Fruit fly (Drosophila melanogaster) whole organism, embryonic: ENCODE results near the gene Rbp.

Experiments used
- Bgb ChIP-seq: fragments of 200-800 bp; sonication (Bioruptor generic); IDR thresholded peaks from 2 replicates; pipeline ENCODE4 v1.3.6; 2022; ENCODE audit warnings: missing biosample characterization, missing genetic modification characterization; ENCODE audit not compliant: partially characterized antibody
- Blimp-1 ChIP-seq: fragments of 200-800 bp; sonication (Bioruptor generic); optimal IDR thresholded peaks from 3 replicates; lab custom pipeline; 2018; ENCODE audit warnings: missing biosample characterization, missing genetic modification characterization, mild to moderate bottlenecking, moderate library complexity, missing genetic modification reagents
- C15 ChIP-seq: fragments of 200-800 bp; sonication (Bioruptor generic); IDR thresholded peaks from 3 replicates; pipeline ENCODE4 v1.3.6; 2022; ENCODE audit warnings: missing biosample characterization, missing genetic modification characterization
- CG16813 ChIP-seq: fragments of 200-800 bp; sonication (Bioruptor generic); IDR thresholded peaks from 3 replicates; pipeline ENCODE4 v1.3.6; 2022; ENCODE audit warnings: missing biosample characterization, missing genetic modification characterization; ENCODE audit not compliant: partially characterized antibody
- CG17361 ChIP-seq: fragments of 200-800 bp; sonication (Bioruptor generic); IDR thresholded peaks from 3 replicates; pipeline ENCODE4 v1.3.6; 2022; ENCODE audit warnings: missing biosample characterization, missing genetic modification characterization
- CG18262 ChIP-seq: fragments of 200-800 bp; optimal IDR thresholded peaks from 3 replicates; lab custom pipeline; 2019; ENCODE audit warnings: missing biosample characterization, mild to moderate bottlenecking, missing genetic modification characterization, moderate library complexity
- CG1832 ChIP-seq: fragments of 200-800 bp; sonication (Bioruptor generic); optimal IDR thresholded peaks from 2 replicates; lab custom pipeline; 2017; ENCODE audit warnings: missing biosample characterization, mild to moderate bottlenecking, missing genetic modification characterization, inconsistent platforms
- CG18764 ChIP-seq: fragments of 200-800 bp; sonication (Bioruptor generic); optimal IDR thresholded peaks from 3 replicates; lab custom pipeline; 2016; ENCODE audit warnings: missing biosample characterization, missing genetic modification characterization
- CG2202 ChIP-seq: fragments of 200-800 bp; sonication (Bioruptor generic); optimal IDR thresholded peaks from 2 replicates; lab custom pipeline; 2018; ENCODE audit warnings: missing biosample characterization, mild to moderate bottlenecking, missing genetic modification characterization
- CG31441 ChIP-seq: fragments of 200-800 bp; sonication (Bioruptor generic); IDR thresholded peaks from 2 replicates; pipeline ENCODE4 v1.3.6; 2022; ENCODE audit warnings: missing biosample characterization, missing genetic modification characterization
- CG32767 ChIP-seq: fragments of 200-800 bp; sonication (Bioruptor generic); IDR thresholded peaks from 2 replicates; pipeline ENCODE4 v1.3.6; 2022; ENCODE audit warnings: missing biosample characterization, missing genetic modification characterization
- CG3726 ChIP-seq: fragments of 200-800 bp; sonication (Bioruptor generic); IDR thresholded peaks from 3 replicates; pipeline ENCODE4, ENCODE4 v1.3.6; 2022; ENCODE audit warnings: missing biosample characterization, missing genetic modification characterization
- CG4730 ChIP-seq: fragments of 200-800 bp; sonication (Bioruptor generic); IDR thresholded peaks from 2 replicates; pipeline ENCODE4 v1.3.6; 2022; ENCODE audit warnings: missing biosample characterization, missing genetic modification characterization
- CG6765 ChIP-seq: fragments of 200-800 bp; sonication (Bioruptor generic); optimal IDR thresholded peaks from 3 replicates; lab custom pipeline; 2017; ENCODE audit warnings: missing biosample characterization, mild to moderate bottlenecking, missing genetic modification characterization
- CG9215 ChIP-seq: fragments of 200-800 bp; sonication (Bioruptor generic); IDR thresholded peaks from 2 replicates; pipeline ENCODE4 v1.3.6; 2022; ENCODE audit warnings: missing biosample characterization, missing genetic modification characterization
- CG9817 ChIP-seq: fragments of 200-800 bp; sonication (Bioruptor generic); optimal IDR thresholded peaks from 2 replicates; lab custom pipeline; 2018; ENCODE audit warnings: missing biosample characterization, mild to moderate bottlenecking, missing genetic modification characterization, moderate library complexity
- CG9932 ChIP-seq: fragments of 200-800 bp; sonication (Bioruptor generic); IDR thresholded peaks from 2 replicates; pipeline ENCODE4 v1.3.6; 2022; ENCODE audit warnings: missing biosample characterization, missing genetic modification characterization
- E2f1 ChIP-seq: fragments of 200-800 bp; sonication (Bioruptor generic); IDR thresholded peaks from 2 replicates; pipeline ENCODE4 v1.3.6; 2022; ENCODE audit warnings: missing biosample characterization, missing genetic modification characterization
- E2f2 ChIP-seq: fragments of 200-800 bp; sonication (Bioruptor generic); IDR thresholded peaks from 2 replicates; pipeline ENCODE4 v1.3.6; 2022; ENCODE audit warnings: missing biosample characterization, missing genetic modification characterization
- ERR ChIP-seq: fragments of 200-800 bp; sonication (Bioruptor generic); optimal IDR thresholded peaks from 2 replicates; lab custom pipeline; 2016; ENCODE audit warnings: missing biosample characterization, missing genetic modification characterization
- Fer2 ChIP-seq: fragments of 200-800 bp; sonication (Bioruptor generic); optimal IDR thresholded peaks from 2 replicates; lab custom pipeline; 2018; ENCODE audit warnings: missing biosample characterization, mild to moderate bottlenecking, missing genetic modification characterization, moderate library complexity
- HLH4C ChIP-seq: fragments of 200-800 bp; sonication (Bioruptor generic); IDR thresholded peaks from 3 replicates; pipeline ENCODE4 v1.3.6; 2022; ENCODE audit warnings: missing biosample characterization, missing genetic modification characterization; ENCODE audit not compliant: partially characterized antibody
- HLH54F ChIP-seq: fragments of 200-800 bp; sonication (Bioruptor generic); optimal IDR thresholded peaks from 3 replicates; lab custom pipeline; 2016; ENCODE audit warnings: missing biosample characterization, missing genetic modification characterization
- Hr3 ChIP-seq: fragments of 200-800 bp; sonication (Bioruptor generic); optimal IDR thresholded peaks from 3 replicates; lab custom pipeline; 2016; ENCODE audit warnings: missing biosample characterization, missing genetic modification characterization
- Meics ChIP-seq: fragments of 200-800 bp; sonication (Bioruptor generic); optimal IDR thresholded peaks from 2 replicates; lab custom pipeline; 2017; ENCODE audit warnings: missing biosample characterization, mild to moderate bottlenecking, missing genetic modification characterization
- Nf-YB ChIP-seq: fragments of 200-800 bp; sonication (Bioruptor generic); optimal IDR thresholded peaks from 3 replicates; lab custom pipeline; 2019; ENCODE audit warnings: missing biosample characterization, mild to moderate bottlenecking, missing genetic modification characterization, moderate library complexity
- Nf-YC ChIP-seq: fragments of 200-800 bp; optimal IDR thresholded peaks from 3 replicates; lab custom pipeline; 2019; ENCODE audit warnings: missing biosample characterization, mild to moderate bottlenecking, missing genetic modification characterization, moderate library complexity
- Ssrp ChIP-seq: fragments of 200-800 bp; sonication (Bioruptor generic); optimal IDR thresholded peaks from 2 replicates; lab custom pipeline; 2018; ENCODE audit warnings: missing biosample characterization, mild to moderate bottlenecking, missing genetic modification characterization, moderate library complexity
- cg ChIP-seq: fragments of 200-800 bp; sonication (Bioruptor generic); optimal IDR thresholded peaks from 3 replicates; lab custom pipeline; 2019; ENCODE audit warnings: missing biosample characterization, mild to moderate bottlenecking, missing genetic modification characterization, moderate library complexity
- chif ChIP-seq, 2 experiments: fragments of 200-800 bp; sonication (Bioruptor generic); optimal IDR thresholded peaks; 3 replicates each; lab custom pipeline; 2016; ENCODE audit warnings: missing biosample characterization in 2 of 2, missing genetic modification characterization in 2 of 2
- crp ChIP-seq, 2 experiments: fragments of 200-800 bp; sonication (Bioruptor generic); optimal IDR thresholded peaks; 2 replicates in 1 of 2; 3 replicates in 1 of 2; lab custom pipeline; 2017; ENCODE audit warnings: missing biosample characterization in 2 of 2, missing genetic modification characterization in 2 of 2, mild to moderate bottlenecking in 1 of 2, moderate library complexity in 1 of 2
- dimm ChIP-seq: fragments of 200-800 bp; sonication (Bioruptor generic); IDR thresholded peaks from 2 replicates; pipeline ENCODE4 v1.3.6; 2022; ENCODE audit warnings: missing biosample characterization, missing genetic modification characterization
- eyg ChIP-seq: fragments of 200-800 bp; sonication (Bioruptor generic); optimal IDR thresholded peaks from 3 replicates; lab custom pipeline; 2016; ENCODE audit warnings: missing biosample characterization, missing genetic modification characterization
- gce ChIP-seq: fragments of 200-800 bp; sonication (Bioruptor generic); IDR thresholded peaks from 3 replicates; pipeline ENCODE4 v1.3.6; 2022; ENCODE audit warnings: missing biosample characterization, missing genetic modification characterization
- gsb ChIP-seq: fragments of 200-800 bp; sonication (Bioruptor generic); IDR thresholded peaks from 2 replicates; pipeline ENCODE4 v1.3.6; 2022; ENCODE audit warnings: missing biosample characterization, missing genetic modification characterization
- h ChIP-seq: fragments of >200 bp; optimal IDR thresholded peaks from 2 replicates; lab custom pipeline; 2017
- hb ChIP-seq: fragments of 200-800 bp; sonication (Bioruptor generic); IDR thresholded peaks from 3 replicates; pipeline ENCODE4 v1.3.6; 2022; ENCODE audit warnings: missing biosample characterization, missing genetic modification characterization; ENCODE audit not compliant: partially characterized antibody
- hth ChIP-seq: fragments of >200 bp; optimal IDR thresholded peaks from 2 replicates; lab custom pipeline; 2017; ENCODE audit warnings: inconsistent platforms
- ind ChIP-seq: fragments of 200-800 bp; sonication (Bioruptor generic); optimal IDR thresholded peaks from 3 replicates; lab custom pipeline; 2016; ENCODE audit warnings: missing biosample characterization, missing genetic modification characterization
- luna ChIP-seq: fragments of 200-800 bp; sonication (Bioruptor generic); optimal IDR thresholded peaks from 2 replicates; lab custom pipeline; 2016; ENCODE audit warnings: missing biosample characterization, missing genetic modification characterization
- mam ChIP-seq: fragments of 200-800 bp; sonication (Bioruptor generic); optimal IDR thresholded peaks from 3 replicates; lab custom pipeline; 2016; ENCODE audit warnings: missing biosample characterization, missing genetic modification characterization
- mld ChIP-seq: fragments of 200-800 bp; sonication (Bioruptor generic); IDR thresholded peaks from 3 replicates; pipeline ENCODE4 v1.3.6; 2022; ENCODE audit warnings: missing biosample characterization, missing genetic modification characterization; ENCODE audit not compliant: partially characterized antibody
- otp ChIP-seq: fragments of 200-800 bp; sonication (Bioruptor generic); IDR thresholded peaks from 3 replicates; pipeline ENCODE4, ENCODE4 v1.3.6; 2022; ENCODE audit warnings: missing biosample characterization, missing genetic modification characterization
- pan ChIP-seq, 4 experiments: fragments of >200 bp in 3 of 4; fragments of 200-800 bp in 1 of 4; sonication (Bioruptor generic) in 1 of 4; optimal IDR thresholded peaks in 3 of 4; IDR thresholded peaks in 1 of 4; 2 replicates each; pipeline versions ENCODE4 v1.3.6 to Lab custom; 2017 to 2022; ENCODE audit warnings: missing biosample characterization in 2 of 4, missing genetic modification characterization in 2 of 4, mixed read lengths in 1 of 4
- pfk ChIP-seq: fragments of 200-800 bp; sonication (Bioruptor generic); optimal IDR thresholded peaks from 2 replicates; lab custom pipeline; 2018; ENCODE audit warnings: missing biosample characterization, mild to moderate bottlenecking, missing genetic modification characterization, moderate library complexity
- pum ChIP-seq: fragments of 200-800 bp; sonication (Bioruptor generic); optimal IDR thresholded peaks from 2 replicates; lab custom pipeline; 2016; ENCODE audit warnings: missing biosample characterization, missing genetic modification characterization
- row ChIP-seq: fragments of 200-800 bp; sonication (Bioruptor generic); IDR thresholded peaks from 3 replicates; pipeline ENCODE4 v1.3.6; 2022; ENCODE audit warnings: missing biosample characterization, missing genetic modification characterization
- run ChIP-seq: fragments of 200-800 bp; sonication (Bioruptor generic); optimal IDR thresholded peaks from 3 replicates; lab custom pipeline; 2018; ENCODE audit warnings: missing biosample characterization, mild to moderate bottlenecking, missing genetic modification characterization
- tgo ChIP-seq: fragments of 200-800 bp; sonication (Bioruptor generic); IDR thresholded peaks from 3 replicates; pipeline ENCODE4 v1.3.6; 2022; ENCODE audit warnings: missing biosample characterization, missing genetic modification characterization
- unc-4 ChIP-seq: fragments of 200-800 bp; sonication (Bioruptor generic); IDR thresholded peaks from 2 replicates; pipeline ENCODE4 v1.3.6; 2022; ENCODE audit warnings: missing biosample characterization, missing genetic modification characterization; ENCODE audit not compliant: partially characterized antibody

The Rbp gene

dm6 chr3R:15408131-15408731 is 33.8 kb downstream of the Rbp start, which contains the start of gene Atx2 (continued):
- TF ChIP-seq pum (GFP tag; lab: Kevin White, UChicago) (peak; percentile 19), pfk (GFP tag; lab: Kevin White, UChicago) (no peak), mld (GFP tag; lab: Robert Waterston, UW) (peak; percentile 95), Blimp-1 (GFP tag; lab: Kevin White, UChicago) (peak; percentile 17), C15 (GFP tag; lab: Robert Waterston, UW) (no peak), Fer2 (tag; lab: Kevin White, UChicago) (no peak), luna (GFP tag; lab: Kevin White, UChicago) (peak; percentile 31), CG9817 (tag; lab: Kevin White, UChicago) (peak; percentile 28), pan (optimal IDR thresholded peaks at IDR 0.05; lab: Kevin White, UChicago) (no peak), pan (GFP tag; optimal IDR thresholded peaks at IDR 0.05 in 1 of 2, IDR thresholded peaks at IDR 0.05 in 1 of 2) (peak in 1 of 2 experiments; percentile 7), gsb (GFP tag; lab: Robert Waterston, UW) (no peak), h (lab: Kevin White, UChicago) (no peak), ERR (GFP tag; lab: Kevin White, UChicago) (peak; percentile 40), run (tag; lab: Kevin White, UChicago) (no peak), otp (GFP tag; lab: Robert Waterston, UW) (no peak), CG18764 (GFP tag; lab: Kevin White, UChicago) (no peak), cg (no peak), CG31441 (GFP tag; lab: Robert Waterston, UW) (0 out of 2 replicates have a peak, but pooled peaks have one; percentile 21), Hr3 (no peak), E2f2 (GFP tag; lab: Robert Waterston, UW) (peak; percentile 98), hb (GFP tag; lab: Robert Waterston, UW) (peak; percentile 95), CG6765 (GFP tag; lab: Kevin White, UChicago) (no peak), Bgb (GFP tag; lab: Robert Waterston, UW) (peak; percentile 96), CG9932 (GFP tag; lab: Robert Waterston, UW) (peak; percentile 82), CG2202 (tag; lab: Kevin White, UChicago) (peak; percentile 24), dimm (GFP tag; lab: Robert Waterston, UW) (no peak), CG9215 (GFP tag; lab: Robert Waterston, UW) (peak; percentile 48), mam (peak; percentile 39), CG32767 (GFP tag; lab: Robert Waterston, UW) (no peak), CG1832 (GFP tag; lab: Kevin White, UChicago) (no peak), CG4730 (no peak), crp (GFP tag; optimal IDR thresholded peaks at IDR 0.05; lab: Kevin White, UChicago) (peak in 1 of 2 experiments; percentile 39), CG18262 (tag; lab: Kevin White, UChicago) (no peak), tgo (GFP tag; lab: Robert Waterston, UW) (no peak), unc-4 (peak; percentile 94), Nf-YC (tag; lab: Kevin White, UChicago) (peak; percentile 5), Ssrp (tag; lab: Kevin White, UChicago) (no peak), Meics (GFP tag; lab: Kevin White, UChicago) (peak; percentile 15), Nf-YB (GFP tag; lab: Kevin White, UChicago) (peak; percentile 22), hth (lab: Kevin White, UChicago) (no peak), E2f1 (GFP tag; lab: Robert Waterston, UW) (peak; percentile 38; the same call in 1 of the 2 replicates), ind (no peak), chif (GFP tag; optimal IDR thresholded peaks at IDR 0.05; lab: Kevin White, UChicago) (peak in 1 of 2 experiments; percentile 26), CG3726 (GFP tag; lab: Robert Waterston, UW) (0 out of 3 replicates have a peak, but pooled peaks have one; percentile 10), row (GFP tag; lab: Robert Waterston, UW) (peak; percentile 54), gce (GFP tag; lab: Robert Waterston, UW) (no peak), HLH54F (peak; percentile 59), HLH4C (GFP tag; lab: Robert Waterston, UW) (peak; percentile 97), eyg (no peak), CG16813 (GFP tag; lab: Robert Waterston, UW) (peak; percentile 97), CG17361 (peak; percentile 38; the same call in 2 of the 3 replicates)
